Worm (Caenorhabditis elegans): Measurements from ENCODE around the gene K08D8.11.

DNA sequence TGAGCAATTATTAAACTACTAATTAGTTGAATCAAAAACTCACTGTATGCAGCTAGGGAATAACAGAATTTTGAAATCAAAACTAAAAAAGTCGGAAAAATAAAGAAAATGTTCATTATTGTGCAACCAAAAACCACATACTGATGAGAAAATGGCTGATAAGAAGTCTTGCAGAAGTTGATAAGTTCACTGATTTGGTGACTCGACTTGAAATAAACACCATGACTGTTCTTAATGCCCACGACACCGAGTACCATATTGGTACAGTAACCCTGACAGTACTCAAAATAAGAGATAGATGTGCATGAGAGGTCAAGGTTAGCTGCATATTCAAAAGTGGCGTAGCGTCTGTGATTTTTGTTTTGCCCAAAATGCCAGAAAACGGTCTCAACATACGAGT is 9.1 kb upstream of the K08D8.11 start:
- TF ChIP-seq nhr-2 (tag; optimal IDR thresholded peaks at IDR 0.05) (no peak), pha-4 (tag; optimal IDR thresholded peaks at IDR 0.05) (no peak), ztf-11 (tag; optimal IDR thresholded peaks at IDR 0.05) (no peak), nhr-28 (tag; optimal IDR thresholded peaks at IDR 0.05) (no peak), lin-13 (tag; optimal IDR thresholded peaks at IDR 0.05) (no peak), snpc-4 (tag; optimal IDR thresholded peaks at IDR 0.05) (no peak), elt-3 (tag; optimal IDR thresholded peaks at IDR 0.05) (no peak), nhr-76 (tag; optimal IDR thresholded peaks at IDR 0.05) (no peak), unc-62 (GFP tag; optimal IDR thresholded peaks at IDR 0.05) (no peak), hlh-1 (tag; optimal IDR thresholded peaks at IDR 0.05) (no peak), nhr-12 (tag; optimal IDR thresholded peaks at IDR 0.05) (no peak)
